Fruit fly (Drosophila melanogaster) S2 (cell line): ENCODE data around the gene Trf4-2.

Experiments used
- CG8478 ChIP-seq: fragments of >200 bp; optimal IDR thresholded peaks from 2 replicates; lab custom pipeline; 2018
- CTCF ChIP-seq, 2 experiments: fragments of >200 bp; optimal IDR thresholded peaks; 2 replicates each; lab custom pipeline; 2018

DNA sequence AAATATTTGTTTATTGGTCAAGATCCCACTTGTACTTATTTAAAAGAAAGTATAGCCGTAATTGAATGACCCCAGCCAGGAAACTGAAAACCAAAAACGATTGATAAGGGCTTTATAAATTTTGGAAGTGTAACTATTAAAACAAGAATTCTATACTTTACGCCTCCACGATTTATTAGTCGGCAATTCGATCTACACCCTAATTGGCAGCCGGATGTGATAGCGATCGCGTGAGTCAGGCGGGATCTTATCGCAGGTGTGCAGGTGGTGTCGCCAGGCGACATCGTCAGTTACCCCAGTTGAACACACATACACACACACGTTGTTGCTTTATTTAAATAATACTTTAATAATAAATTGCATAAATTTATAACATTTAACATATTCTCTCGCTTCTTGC, 9.5 kb downstream of the Trf4-2 start:
- no peak for TF ChIP-seq CG8478
- TF ChIP-seq CTCF (optimal IDR thresholded peaks at IDR 0.05; lab: Kevin White, UChicago): no peak
